Worm (Caenorhabditis elegans): ENCODE data around the gene C35D10.12.

DNA sequence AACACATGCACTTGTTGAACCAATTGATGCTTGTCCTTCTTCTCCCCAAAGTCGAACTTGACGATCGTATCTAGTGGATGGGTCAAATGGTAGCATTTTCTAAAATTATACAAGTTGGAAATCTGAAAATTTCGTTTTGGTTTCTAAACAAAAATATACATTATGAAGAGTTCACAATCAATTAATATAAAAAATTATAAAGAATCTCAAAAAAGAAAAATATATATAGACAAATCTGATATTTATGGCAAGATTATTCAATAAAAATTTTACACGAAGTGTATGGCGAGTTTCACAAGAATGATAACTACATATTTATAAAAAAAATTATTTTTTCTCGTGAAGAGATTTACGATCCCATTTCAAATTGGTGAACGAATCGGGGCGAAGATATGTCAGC is 45.6 kb upstream of the C35D10.12 start, which contains the start of gene ula-1:
- TF ChIP-seq ztf-23 (GFP tag; IDR thresholded peaks at IDR 0.05), result no peak
- no peak for TF ChIP-seq klf-2 (GFP tag; conservative IDR thresholded peaks at IDR 0.05)
- TF ChIP-seq ref-1 (GFP tag; conservative IDR thresholded peaks at IDR 0.05), result no peak

All from whole organism, midembryonic.